Fruit fly (Drosophila melanogaster): Measurements from ENCODE around the gene Usp47.

Gene Usp47

dm6 chr3L:5777114-5777513 is 24.3 kb downstream of the Usp47 start, which contains the start of gene vito (continued):
- TF ChIP-seq bigmax (GFP tag; optimal IDR thresholded peaks at IDR 0.05) (no peak), MESR4 (GFP tag; optimal IDR thresholded peaks at IDR 0.05) (peak; percentile 18), CG2202 (tag; optimal IDR thresholded peaks at IDR 0.05) (no peak), insv (GFP tag; optimal IDR thresholded peaks at IDR 0.05) (no peak), Mes4 (GFP tag; optimal IDR thresholded peaks at IDR 0.05) (no peak), CG9215 (GFP tag; IDR thresholded peaks at IDR 0.05) (no peak), Myb (GFP tag; optimal IDR thresholded peaks at IDR 0.05) (peak; percentile 90), TFAM (GFP tag; optimal IDR thresholded peaks at IDR 0.05) (no peak), NK7.1 (GFP tag; optimal IDR thresholded peaks at IDR 0.05) (no peak), CG10267 (tag; optimal IDR thresholded peaks at IDR 0.05) (no peak), trem (tag; optimal IDR thresholded peaks at IDR 0.05) (peak; percentile 11), gfzf (GFP tag; optimal IDR thresholded peaks at IDR 0.05) (peak; percentile 60), CG18764 (GFP tag; optimal IDR thresholded peaks at IDR 0.05) (no peak), tap (tag; optimal IDR thresholded peaks at IDR 0.05) (no peak), CG14965 (GFP tag; optimal IDR thresholded peaks at IDR 0.05; ENCODE audit: borderline replicate concordance) (no peak), sc (optimal IDR thresholded peaks at IDR 0.05) (no peak), sc (GFP tag; optimal IDR thresholded peaks at IDR 0.05) (no peak), CG15479 (GFP tag; optimal IDR thresholded peaks at IDR 0.05) (no peak), dm (GFP tag; optimal IDR thresholded peaks at IDR 0.05) (peak; percentile 70), Dp (GFP tag; optimal IDR thresholded peaks at IDR 0.05) (peak; percentile 41), Camta (GFP tag; optimal IDR thresholded peaks at IDR 0.05) (no peak), pzg (GFP tag; optimal IDR thresholded peaks at IDR 0.05) (peak; percentile 16), H2.0 (GFP tag; IDR thresholded peaks at IDR 0.05) (no peak), psq (GFP tag; optimal IDR thresholded peaks at IDR 0.05) (no peak), sens-2 (GFP tag; IDR thresholded peaks at IDR 0.05) (no peak), exex (tag; optimal IDR thresholded peaks at IDR 0.05) (no peak), lab (GFP tag; optimal IDR thresholded peaks at IDR 0.05) (no peak), CG8281 (tag; optimal IDR thresholded peaks at IDR 0.05) (no peak), Abd-B (GFP tag; optimal IDR thresholded peaks at IDR 0.05) (no peak), Side (GFP tag; optimal IDR thresholded peaks at IDR 0.05) (no peak), MBD-R2 (GFP tag; IDR thresholded peaks at IDR 0.05) (peak; percentile 44; the same call in 1 of the 2 replicates), yki (optimal IDR thresholded peaks at IDR 0.05) (no peak), CG17385 (GFP tag; optimal IDR thresholded peaks at IDR 0.05) (no peak), D19A (tag; optimal IDR thresholded peaks at IDR 0.05) (no peak), CG3163 (GFP tag; optimal IDR thresholded peaks at IDR 0.05) (no peak), YL-1 (GFP tag; optimal IDR thresholded peaks at IDR 0.05) (peak; percentile 28), sens (GFP tag) (no peak), ems (GFP tag; optimal IDR thresholded peaks at IDR 0.05) (no peak), HLHmδ (GFP tag; optimal IDR thresholded peaks at IDR 0.05) (no peak), CG30431 (GFP tag; optimal IDR thresholded peaks at IDR 0.05) (no peak), pnt (GFP tag; optimal IDR thresholded peaks at IDR 0.05) (no peak), CG9727 (GFP tag; optimal IDR thresholded peaks at IDR 0.05) (no peak), D (optimal IDR thresholded peaks at IDR 0.05) (no peak), D (GFP tag; optimal IDR thresholded peaks at IDR 0.05) (no peak), Aef1 (GFP tag; IDR thresholded peaks at IDR 0.05) (no peak), CG2120 (GFP tag; optimal IDR thresholded peaks at IDR 0.05) (no peak), Bdp1 (GFP tag; optimal IDR thresholded peaks at IDR 0.05) (no peak), br (optimal IDR thresholded peaks at IDR 0.05) (no peak), sqz (GFP tag; optimal IDR thresholded peaks at IDR 0.05) (no peak), CG13287 (GFP tag; IDR thresholded peaks at IDR 0.05; ENCODE audit: partially characterized antibody) (0 out of 2 replicates have a peak, but pooled peaks have one; percentile 14), CG31441 (GFP tag; IDR thresholded peaks at IDR 0.05) (no peak), CG3407 (GFP tag; optimal IDR thresholded peaks at IDR 0.05) (no peak), Sry-β (GFP tag; optimal IDR thresholded peaks at IDR 0.05) (no peak)

Measured in whole organism, embryonic.